Worm (Caenorhabditis elegans): ENCODE measurements around the gene appg-2.

ce11 chrII:8853960-8854359 lies 53.0 kb downstream of the appg-2 start:
- TF ChIP-seq mls-2 (tag; optimal IDR thresholded peaks at IDR 0.05) (no peak), snpc-4 (tag; optimal IDR thresholded peaks at IDR 0.05) (no peak), nhr-28 (tag; optimal IDR thresholded peaks at IDR 0.05) (no peak), unc-62 (GFP tag; optimal IDR thresholded peaks at IDR 0.05) (no peak), elt-3 (tag; optimal IDR thresholded peaks at IDR 0.05) (no peak), M03D4.4 (tag; optimal IDR thresholded peaks at IDR 0.05) (no peak), nhr-76 (tag; optimal IDR thresholded peaks at IDR 0.05) (no peak), mab-5 (tag; optimal IDR thresholded peaks at IDR 0.05) (no peak)
